Fruit fly (Drosophila melanogaster) whole organism, embryonic: ENCODE measurements around the gene CG1161.

ENCODE experiments used
- Antp ChIP-seq: fragments of 200-800 bp; sonication (Bioruptor generic); optimal IDR thresholded peaks from 3 replicates; lab custom pipeline; 2016; ENCODE audit warnings: missing biosample characterization, missing genetic modification characterization
- CG12942 ChIP-seq: fragments of 200-800 bp; sonication (Bioruptor generic); optimal IDR thresholded peaks from 3 replicates; lab custom pipeline; 2016; ENCODE audit warnings: missing biosample characterization, missing genetic modification characterization
- CG16815 ChIP-seq: fragments of 200-800 bp; sonication (Bioruptor generic); optimal IDR thresholded peaks from 3 replicates; lab custom pipeline; 2017; ENCODE audit warnings: missing biosample characterization, mild to moderate bottlenecking, missing genetic modification characterization
- CG31441 ChIP-seq: fragments of 200-800 bp; sonication (Bioruptor generic); IDR thresholded peaks from 2 replicates; pipeline ENCODE4 v1.3.6; 2022; ENCODE audit warnings: missing biosample characterization, missing genetic modification characterization
- CG6272 ChIP-seq: fragments of 200-800 bp; sonication (Bioruptor generic); IDR thresholded peaks from 2 replicates; pipeline ENCODE4 v1.3.6; 2022; ENCODE audit warnings: missing biosample characterization, missing genetic modification characterization
- CG7963 ChIP-seq: fragments of 200-800 bp; sonication (Bioruptor generic); IDR thresholded peaks from 3 replicates; pipeline ENCODE4 v1.3.6; 2022; ENCODE audit warnings: missing biosample characterization, missing genetic modification characterization; ENCODE audit not compliant: partially characterized antibody
- H2.0 ChIP-seq: fragments of 200-800 bp; sonication (Bioruptor generic); IDR thresholded peaks from 2 replicates; pipeline ENCODE4 v1.3.6; 2022; ENCODE audit warnings: missing biosample characterization, missing genetic modification characterization
- otp ChIP-seq: fragments of 200-800 bp; sonication (Bioruptor generic); IDR thresholded peaks from 3 replicates; pipeline ENCODE4, ENCODE4 v1.3.6; 2022; ENCODE audit warnings: missing biosample characterization, missing genetic modification characterization

DNA sequence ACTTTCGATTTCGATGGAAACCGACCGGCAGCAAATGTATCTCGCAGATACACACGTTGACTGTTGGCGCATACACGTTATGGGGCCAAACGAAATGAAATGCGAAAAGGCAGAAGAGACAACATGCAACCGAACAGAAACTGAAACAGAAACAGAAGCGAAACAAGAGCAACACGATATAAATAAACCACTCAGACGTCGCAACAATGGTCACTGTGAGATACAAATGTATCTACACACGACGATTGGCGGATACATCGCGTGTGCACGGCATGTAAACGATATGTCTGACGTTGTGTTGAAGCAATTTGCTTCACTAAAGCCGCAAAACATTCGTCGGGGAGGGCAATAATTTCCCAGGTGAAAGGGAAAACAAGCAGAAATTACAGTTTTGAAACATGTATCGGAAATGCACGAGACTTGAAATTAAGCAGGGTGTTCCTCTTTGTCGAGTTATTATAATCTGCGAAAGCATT, 37.2 kb upstream of the CG1161 start:
- TF ChIP-seq CG7963 (no peak), H2.0 (GFP tag; lab: Robert Waterston, UW) (no peak), CG6272 (GFP tag; lab: Robert Waterston, UW) (no peak), Antp (GFP tag; lab: Kevin White, UChicago) (no peak), CG31441 (GFP tag; lab: Robert Waterston, UW) (no peak), CG16815 (GFP tag; lab: Kevin White, UChicago) (no peak), CG12942 (no peak), otp (no peak)
